Fruit fly (Drosophila melanogaster): Measurements from ENCODE around the gene CG32263.

Gene CG32263

DNA sequence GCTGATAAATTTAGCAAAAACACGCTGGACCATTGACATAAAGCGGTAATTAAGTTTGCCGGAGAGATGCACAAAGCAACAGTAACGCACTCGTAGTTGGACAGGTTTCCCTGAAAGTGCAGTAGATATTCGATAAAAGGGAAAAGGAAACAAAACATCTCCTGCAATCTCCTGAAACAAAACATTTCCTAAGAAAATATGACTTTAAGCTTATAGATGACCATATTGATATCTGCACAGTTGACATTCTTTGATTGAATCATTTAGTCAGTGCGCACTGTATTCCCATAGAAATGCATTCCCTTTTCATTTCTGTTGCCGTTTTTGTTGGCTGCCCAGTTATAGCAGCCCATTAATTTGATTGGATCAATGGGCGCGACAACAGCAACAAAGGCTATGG is 41.9 kb upstream of the CG32263 start (continued):
- peak; percentile 56 for TF ChIP-seq CG10959 (GFP tag; IDR thresholded peaks at IDR 0.05)
- no peak for TF ChIP-seq Fer2 (tag; optimal IDR thresholded peaks at IDR 0.05)
- peak; percentile 39 for TF ChIP-seq tx (GFP tag; optimal IDR thresholded peaks at IDR 0.05)
- no peak for TF ChIP-seq cad (GFP tag; optimal IDR thresholded peaks at IDR 0.05)
- TF ChIP-seq twi (tag; optimal IDR thresholded peaks at IDR 0.05) = peak; percentile 36
- no peak for TF ChIP-seq kay (GFP tag; optimal IDR thresholded peaks at IDR 0.05)
- TF ChIP-seq dm (GFP tag; optimal IDR thresholded peaks at IDR 0.05) = no peak
- no peak for TF ChIP-seq CG4282 (GFP tag; optimal IDR thresholded peaks at IDR 0.05)
- TF ChIP-seq sr (GFP tag; IDR thresholded peaks at IDR 0.05) = no peak
- peak; percentile 48 for TF ChIP-seq CG10979 (tag; optimal IDR thresholded peaks at IDR 0.05)
- no peak for TF ChIP-seq emc (GFP tag; optimal IDR thresholded peaks at IDR 0.05)
- TF ChIP-seq eyg (GFP tag; optimal IDR thresholded peaks at IDR 0.05) = no peak
- TF ChIP-seq CG7745 (tag; optimal IDR thresholded peaks at IDR 0.05) = no peak
- peak; percentile 43 for TF ChIP-seq CG15269 (tag; optimal IDR thresholded peaks at IDR 0.05)
- peak; percentile 38 for TF ChIP-seq slp2 (GFP tag; optimal IDR thresholded peaks at IDR 0.05)
- peak; percentile 48; the same call in 1 of the 2 replicates for TF ChIP-seq CG5953 (GFP tag; IDR thresholded peaks at IDR 0.05)
- no peak for TF ChIP-seq CG3726 (GFP tag; IDR thresholded peaks at IDR 0.05)
- no peak for TF ChIP-seq trem (tag; optimal IDR thresholded peaks at IDR 0.05)
- no peak for TF ChIP-seq Deaf1 (tag; optimal IDR thresholded peaks at IDR 0.05)
- no peak; the same call in 1 of the 2 replicates for TF ChIP-seq peb (GFP tag; IDR thresholded peaks at IDR 0.05)
- TF ChIP-seq CG10462 (GFP tag; optimal IDR thresholded peaks at IDR 0.05) = peak; percentile 21
- peak; percentile 30; the same call in 1 of the 2 replicates for TF ChIP-seq ranshi (GFP tag; IDR thresholded peaks at IDR 0.05)
- TF ChIP-seq CG9932 (GFP tag; IDR thresholded peaks at IDR 0.05) = no peak
- TF ChIP-seq Hsf (GFP tag; optimal IDR thresholded peaks at IDR 0.05) = peak; percentile 45

DNA sequence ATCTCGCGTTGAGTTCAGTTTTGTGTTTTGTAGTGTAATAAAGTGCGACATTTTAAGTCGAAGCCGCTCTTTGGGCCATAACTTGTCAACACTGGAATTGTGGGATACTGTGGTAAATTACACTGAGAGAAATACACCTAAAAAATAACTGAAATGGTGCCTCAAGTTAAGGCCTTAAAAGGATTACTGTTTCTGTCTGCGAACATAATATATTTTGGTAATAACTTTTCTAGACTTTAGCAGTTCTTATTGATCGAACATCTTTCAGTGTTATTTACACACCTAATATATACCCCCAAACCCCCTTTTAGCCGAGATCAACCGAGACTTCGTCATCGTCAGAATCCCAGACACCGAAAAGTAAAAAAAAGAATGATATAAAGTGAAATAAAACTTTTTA is 40.9 kb upstream of the CG32263 start:
- TF ChIP-seq schlank (tag; optimal IDR thresholded peaks at IDR 0.05) (no peak), CG3726 (GFP tag; IDR thresholded peaks at IDR 0.05) (no peak), CG7357 (GFP tag; IDR thresholded peaks at IDR 0.05) (no peak), wek (GFP tag; optimal IDR thresholded peaks at IDR 0.05) (no peak), Pdp1 (GFP tag; optimal IDR thresholded peaks at IDR 0.05) (peak; percentile 31 to 34), CG15696 (tag; optimal IDR thresholded peaks at IDR 0.05) (no peak), NfI (GFP tag; optimal IDR thresholded peaks at IDR 0.05) (no peak), CG11093 (GFP tag; IDR thresholded peaks at IDR 0.05) (0 out of 3 replicates have a peak, but pooled peaks have one; percentile 26), Antp (GFP tag; optimal IDR thresholded peaks at IDR 0.05) (no peak), Mrtf (GFP tag; IDR thresholded peaks at IDR 0.05) (no peak), fu2 (GFP tag; optimal IDR thresholded peaks at IDR 0.05) (no peak), Hand (GFP tag; optimal IDR thresholded peaks at IDR 0.05) (no peak), odd (GFP tag; optimal IDR thresholded peaks at IDR 0.05) (no peak), CG31388 (GFP tag; optimal IDR thresholded peaks at IDR 0.05) (no peak), CG1647 (GFP tag; optimal IDR thresholded peaks at IDR 0.05) (peak; percentile 2), CG12299 (tag; optimal IDR thresholded peaks at IDR 0.05) (no peak), CG12071 (GFP tag; optimal IDR thresholded peaks at IDR 0.05) (no peak), CG12236 (GFP tag; optimal IDR thresholded peaks at IDR 0.05) (no peak), pan (optimal IDR thresholded peaks at IDR 0.05) (no peak), pan (GFP tag; optimal IDR thresholded peaks at IDR 0.05 in 1 of 2, IDR thresholded peaks at IDR 0.05 in 1 of 2) (peak in 1 of 2 experiments; percentile 40), CG15073 (GFP tag; optimal IDR thresholded peaks at IDR 0.05) (no peak), salm (tag; optimal IDR thresholded peaks at IDR 0.05) (no peak), pzg (GFP tag; optimal IDR thresholded peaks at IDR 0.05) (no peak), CG16863 (GFP tag; optimal IDR thresholded peaks at IDR 0.05) (no peak), CG14050 (GFP tag; IDR thresholded peaks at IDR 0.05) (no peak), Taf1 (GFP tag; IDR thresholded peaks at IDR 0.05) (no peak), CHES-1-like (GFP tag; optimal IDR thresholded peaks at IDR 0.05) (peak; percentile 7), gcm2 (GFP tag; optimal IDR thresholded peaks at IDR 0.05) (no peak), bsh (GFP tag; optimal IDR thresholded peaks at IDR 0.05) (peak in 1 of 2 experiments; percentile 76), CG3995 (GFP tag; optimal IDR thresholded peaks at IDR 0.05) (no peak)

Measured in whole organism, embryonic.